Fruit fly (Drosophila melanogaster): ENCODE results near the gene tim.

The tim gene

dm6 chr2L:3444789-3445188 is 63.1 kb downstream of the tim start (continued):
- TF ChIP-seq Atf-2 (GFP tag; optimal IDR thresholded peaks at IDR 0.05) (peak; percentile 19), CG7271 (tag; optimal IDR thresholded peaks at IDR 0.05) (no peak), CG17359 (tag; optimal IDR thresholded peaks at IDR 0.05) (peak; percentile 37), croc (GFP tag; conservative IDR thresholded peaks at IDR 0.05) (no peak; the same call in 2 of the 3 replicates), zen (tag; optimal IDR thresholded peaks at IDR 0.05) (peak; percentile 56), CG6854 (GFP tag; optimal IDR thresholded peaks at IDR 0.05) (no peak), scrt (GFP tag; optimal IDR thresholded peaks at IDR 0.05) (no peak), slou (GFP tag; optimal IDR thresholded peaks at IDR 0.05) (no peak), Asciz (GFP tag; optimal IDR thresholded peaks at IDR 0.05) (no peak), CG32767 (GFP tag; IDR thresholded peaks at IDR 0.05) (no peak), Hr78 (GFP tag; optimal IDR thresholded peaks at IDR 0.05) (no peak), CG2116 (GFP tag; optimal IDR thresholded peaks at IDR 0.05) (no peak), CG13123 (GFP tag; optimal IDR thresholded peaks at IDR 0.05) (no peak), lab (GFP tag; optimal IDR thresholded peaks at IDR 0.05) (no peak), twi (tag; optimal IDR thresholded peaks at IDR 0.05) (no peak), Oaz (GFP tag; IDR thresholded peaks at IDR 0.05) (0 out of 2 replicates have a peak, but pooled peaks have one; percentile 8), CG18011 (GFP tag; optimal IDR thresholded peaks at IDR 0.05) (no peak), dati (GFP tag; IDR thresholded peaks at IDR 0.05) (no peak), CG15514 (GFP tag; optimal IDR thresholded peaks at IDR 0.05) (peak; percentile 28), CG15479 (GFP tag; optimal IDR thresholded peaks at IDR 0.05) (no peak), CG9876 (GFP tag; optimal IDR thresholded peaks at IDR 0.05) (no peak), Max (GFP tag; optimal IDR thresholded peaks at IDR 0.05) (no peak), H15 (GFP tag; IDR thresholded peaks at IDR 0.05) (0 out of 3 replicates have a peak, but pooled peaks have one; percentile 27), da (GFP tag; optimal IDR thresholded peaks at IDR 0.05) (no peak), Awh (GFP tag; IDR thresholded peaks at IDR 0.05) (0 out of 2 replicates have a peak, but pooled peaks have one; percentile 21), mam (GFP tag; optimal IDR thresholded peaks at IDR 0.05) (peak; percentile 19), klu (GFP tag; IDR thresholded peaks at IDR 0.05) (0 out of 2 replicates have a peak, but pooled peaks have one; percentile 27), Scr (GFP tag; IDR thresholded peaks at IDR 0.05; ENCODE audit: partially characterized antibody) (no peak), CG34376 (GFP tag; optimal IDR thresholded peaks at IDR 0.05) (no peak), Nf-YA (GFP tag; IDR thresholded peaks at IDR 0.05) (peak; percentile 38; the same call in 1 of the 2 replicates), CG1792 (GFP tag; optimal IDR thresholded peaks at IDR 0.05) (no peak), CG10565 (GFP tag; optimal IDR thresholded peaks at IDR 0.05) (no peak), CG16813 (GFP tag; IDR thresholded peaks at IDR 0.05; ENCODE audit: partially characterized antibody) (no peak), kay (GFP tag; optimal IDR thresholded peaks at IDR 0.05) (no peak), CG43689 (GFP tag; IDR thresholded peaks at IDR 0.05) (no peak), Gug (GFP tag; IDR thresholded peaks at IDR 0.05) (no peak), Rfx (GFP tag; IDR thresholded peaks at IDR 0.05) (peak; percentile 60), ash1 (GFP tag; optimal IDR thresholded peaks at IDR 0.05) (no peak), al (GFP tag; IDR thresholded peaks at IDR 0.05) (0 out of 2 replicates have a peak, but pooled peaks have one; percentile 21), CG4730 (GFP tag; IDR thresholded peaks at IDR 0.05) (no peak), unpg (GFP tag; optimal IDR thresholded peaks at IDR 0.05) (no peak)
